Worm (Caenorhabditis elegans): ENCODE measurements around the gene ifd-1.

DNA sequence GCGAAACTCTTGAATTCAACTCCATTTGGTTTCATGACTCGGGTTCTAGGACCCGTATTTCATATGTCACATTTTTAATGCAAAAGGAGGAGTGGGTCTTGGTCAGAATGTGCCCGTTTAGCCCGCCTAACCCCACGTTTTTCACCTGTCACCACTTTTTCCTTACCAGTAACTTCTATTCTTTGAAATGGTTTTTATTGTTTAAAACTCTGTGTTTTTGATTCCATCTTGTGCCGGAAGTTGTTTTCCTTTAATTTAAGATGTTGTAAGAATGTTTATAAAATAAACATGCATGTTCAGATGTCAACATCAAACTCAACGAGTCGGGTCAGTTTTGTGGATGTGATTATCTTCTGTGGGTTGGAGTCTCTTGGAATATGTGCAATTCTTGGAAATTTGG lies 45.7 kb downstream of the ifd-1 start, which contains the start of gene ZK721.4:
- no peak for TF ChIP-seq him-1 (tag; optimal IDR thresholded peaks at IDR 0.05)
- TF ChIP-seq dao-5 (tag; optimal IDR thresholded peaks at IDR 0.05), result no peak
- TF ChIP-seq W03F9.2 (tag; optimal IDR thresholded peaks at IDR 0.05), result no peak
